Worm (Caenorhabditis elegans) whole organism, midembryonic: ENCODE results near the gene sfxn-1.3.
"Not testable (repeated sequence)": the region's sequence is repeated elsewhere in the genome, so short reads cannot be mapped to it uniquely, and the experiment has no call there.

ENCODE experiments used
- T22C8.4 ChIP-seq: fragments of 200-800 bp; sonication (Bioruptor generic); IDR thresholded peaks from 2 replicates; pipeline ENCODE4 v1.3.6; 2022; ENCODE audit warnings: missing genetic modification characterization, missing compliant biosample characterization
- cog-1 ChIP-seq: sonication (generic microtip); optimal IDR thresholded peaks from 2 replicates; lab custom pipeline; 2016; ENCODE audit warnings: missing genetic modification characterization, missing compliant biosample characterization
- flt-1 ChIP-seq: fragments of 200-800 bp; sonication (Bioruptor generic); IDR thresholded peaks from 2 replicates; pipeline ENCODE4 v1.3.6; 2022; ENCODE audit warnings: missing genetic modification characterization, missing compliant biosample characterization
- klf-2 ChIP-seq: fragments of 200-800 bp; sonication (Bioruptor generic); conservative IDR thresholded peaks from 2 replicates; pipeline ENCODE4 v1.3.6; 2022; ENCODE audit warnings: missing genetic modification reagents, missing genetic modification characterization, missing compliant biosample characterization
- med-1 ChIP-seq: sonication (generic microtip); optimal IDR thresholded peaks from 2 replicates; lab custom pipeline; 2017; ENCODE audit warnings: missing genetic modification characterization, mild to moderate bottlenecking, missing compliant biosample characterization, antibody characterized with exemption, missing genetic modification reagents; ENCODE audit not compliant: insufficient read depth
- ref-1 ChIP-seq: fragments of 200-800 bp; sonication (Bioruptor generic); conservative IDR thresholded peaks from 2 replicates; pipeline ENCODE4 v1.3.6; 2022; ENCODE audit warnings: missing genetic modification reagents, missing genetic modification characterization, missing compliant biosample characterization
- tab-1 ChIP-seq: fragments of 200-800 bp; sonication (Bioruptor generic); IDR thresholded peaks from 2 replicates; pipeline ENCODE4 v1.3.6; 2022; ENCODE audit warnings: missing genetic modification characterization, missing compliant biosample characterization
- ztf-23 ChIP-seq: fragments of 200-800 bp; sonication (Bioruptor generic); IDR thresholded peaks from 2 replicates; pipeline ENCODE4 v1.3.6; 2022; ENCODE audit warnings: missing genetic modification reagents, missing genetic modification characterization, missing compliant biosample characterization
- ztf-29 ChIP-seq: fragments of 200-800 bp; sonication (Bioruptor generic); IDR thresholded peaks from 2 replicates; pipeline ENCODE4 v1.3.6; 2022; ENCODE audit warnings: missing genetic modification reagents, missing genetic modification characterization, missing compliant biosample characterization

Gene sfxn-1.3

DNA sequence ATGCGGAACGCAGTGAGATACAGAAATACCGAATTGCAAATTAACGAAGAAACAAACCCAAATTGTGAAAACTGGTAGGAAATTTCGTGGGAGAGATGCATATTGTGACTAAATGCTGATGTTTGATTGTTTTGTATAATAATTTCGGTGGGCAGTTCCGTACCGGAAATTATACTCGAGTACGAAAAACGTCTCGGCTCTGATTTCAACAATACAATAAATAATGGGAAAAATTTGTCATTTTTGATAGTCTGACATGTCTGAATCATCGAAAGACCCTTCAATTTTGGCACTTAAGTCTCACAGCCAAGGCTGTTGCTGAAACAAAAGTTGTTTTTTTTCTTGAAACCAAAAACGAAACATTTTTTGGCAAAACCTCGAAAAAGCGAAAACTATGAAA, 25.4 kb downstream of the sfxn-1.3 start, which contains the start of gene str-43:
TSS of gene str-43 (minus strand) at position 101 of the 400 bp plus-strand sequence.
- TF ChIP-seq med-1 (GFP tag; lab: Kevin White, UChicago) (no peak), flt-1 (no peak), ref-1 (GFP tag; lab: Robert Waterston, UW) (no peak), ztf-29 (GFP tag; lab: Robert Waterston, UW) (no peak)

ce11 chrV:15752941-15753340, 26.3 kb downstream of the sfxn-1.3 start, which contains the start of gene str-5:
TSS of gene str-5 (plus strand) at chrV:15753241.
- TF ChIP-seq T22C8.4; klf-2 (GFP tag; lab: Robert Waterston, UW); ref-1 (GFP tag; lab: Robert Waterston, UW): not testable (repeated sequence)

- TF ChIP-seq ztf-29, tab-1, ztf-23 (GFP tag; lab: Robert Waterston, UW): not testable (repeated sequence)
These were observed 28.1 kb downstream of the sfxn-1.3 start, which contains the start of gene str-8 for ce11 chrV:15754731-15755130. TSS of gene str-8 (plus strand) at chrV:15755031.

- TF ChIP-seq cog-1 (tag; lab: Kevin White, UChicago): no peak
- no peak for TF ChIP-seq ztf-23 (GFP tag; lab: Robert Waterston, UW)
- no peak for TF ChIP-seq flt-1
- TF ChIP-seq ref-1 (GFP tag; lab: Robert Waterston, UW): no peak
- TF ChIP-seq ztf-29 (GFP tag; lab: Robert Waterston, UW): no peak
- no peak for TF ChIP-seq T22C8.4
- no peak for TF ChIP-seq med-1 (GFP tag; lab: Kevin White, UChicago)
These were observed 31.0 kb downstream of the sfxn-1.3 start for ce11 chrV:15757645-15758044.

DNA sequence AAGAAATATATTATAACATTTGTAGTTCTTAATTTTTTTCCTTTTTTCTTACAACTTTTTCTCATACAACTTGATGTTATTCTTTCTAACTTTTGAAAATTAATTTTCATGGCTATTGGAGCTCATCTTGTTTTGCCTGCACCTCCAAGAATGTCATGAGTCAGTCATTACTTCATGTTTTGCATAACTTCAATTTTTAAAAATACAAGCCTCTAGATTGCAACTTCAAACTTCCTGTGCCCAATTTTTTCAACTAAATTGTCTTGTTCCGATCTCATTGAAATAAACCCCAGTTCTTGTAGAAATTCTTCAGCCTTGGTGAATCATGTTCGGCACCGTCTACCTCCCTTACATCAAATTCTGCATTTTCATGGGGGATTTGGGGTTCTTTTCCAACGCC, 31.8 kb downstream of the sfxn-1.3 start, which contains the start of gene str-9:
TSS of gene str-9 (plus strand) at position 301 of the 400 bp plus-strand sequence.
- TF ChIP-seq ztf-23 (GFP tag; lab: Robert Waterston, UW) (no peak), med-1 (GFP tag; lab: Kevin White, UChicago) (no peak), klf-2 (GFP tag; lab: Robert Waterston, UW) (no peak), cog-1 (tag; lab: Kevin White, UChicago) (no peak), tab-1 (GFP tag; lab: Robert Waterston, UW) (no peak), ref-1 (GFP tag; lab: Robert Waterston, UW) (no peak), flt-1 (no peak), ztf-29 (GFP tag; lab: Robert Waterston, UW) (no peak)

DNA sequence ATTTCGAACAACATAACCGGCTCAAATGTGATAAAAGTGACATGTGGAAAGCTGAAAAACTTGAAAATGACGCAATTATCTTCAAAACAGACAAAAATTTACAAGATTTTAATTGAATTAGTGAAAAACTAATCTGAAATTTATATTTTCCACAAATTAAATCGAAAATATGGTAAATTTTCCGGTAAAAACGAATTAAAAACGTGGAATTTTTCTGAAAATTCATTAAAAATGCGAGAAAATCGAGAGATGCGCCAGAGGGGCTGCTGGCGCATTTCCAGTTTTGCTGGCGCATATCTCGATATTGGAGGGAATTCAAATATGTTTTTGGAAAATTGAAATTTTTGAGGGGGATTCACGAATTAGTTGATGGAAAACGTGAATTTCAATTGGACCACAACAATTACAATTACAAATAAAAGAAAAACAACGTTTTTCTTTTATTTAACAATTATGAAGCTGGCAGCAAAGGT, 39.5 kb downstream of the sfxn-1.3 start, which contains the start of the genes haf-3 and F57A10.2:
TSS of gene haf-3 (minus strand) at position 51 of the 473 bp plus-strand sequence.
TSS of gene F57A10.2 (plus strand) at position 454 of the 473 bp plus-strand sequence.
- TF ChIP-seq ref-1 (GFP tag; lab: Robert Waterston, UW) (no peak), ztf-29 (GFP tag; lab: Robert Waterston, UW) (no peak), med-1 (GFP tag; lab: Kevin White, UChicago) (no peak), ztf-23 (GFP tag; lab: Robert Waterston, UW) (0 out of 2 replicates have a peak, but pooled peaks have one; percentile 53), T22C8.4 (no peak), flt-1 (peak; percentile 67; the same call in 1 of the 2 replicates), tab-1 (GFP tag; lab: Robert Waterston, UW) (no peak), klf-2 (GFP tag; lab: Robert Waterston, UW) (0 out of 2 replicates have a peak, but pooled peaks have one; percentile 54), cog-1 (tag; lab: Kevin White, UChicago) (peak; percentile 38)

DNA sequence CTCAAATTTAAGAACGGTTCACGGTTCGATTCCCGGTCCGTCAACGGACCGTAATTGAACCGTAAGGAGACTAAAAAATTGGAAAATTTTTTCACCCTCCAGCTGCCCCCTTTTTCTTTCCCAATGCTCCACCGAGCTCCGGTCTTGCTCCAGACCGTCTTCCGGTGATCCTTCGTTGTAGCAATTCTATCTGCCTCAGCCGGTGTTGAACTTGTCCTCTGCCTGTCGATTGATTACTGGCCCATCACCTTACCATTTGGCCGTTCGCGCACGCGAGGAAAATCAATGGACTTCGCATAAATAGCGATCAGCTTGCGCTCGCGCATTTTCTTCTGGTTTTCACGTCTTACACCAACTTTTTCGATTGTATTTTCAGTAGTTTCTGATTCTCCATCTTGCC, 40.7 kb downstream of the sfxn-1.3 start:
- TF ChIP-seq ref-1 (GFP tag; lab: Robert Waterston, UW) (0 out of 2 replicates have a peak, but pooled peaks have one; percentile 11), flt-1 (peak; percentile 39; the same call in 1 of the 2 replicates), ztf-23 (GFP tag; lab: Robert Waterston, UW) (0 out of 2 replicates have a peak, but pooled peaks have one; percentile 57), T22C8.4 (peak; percentile 22; the same call in 1 of the 2 replicates), tab-1 (GFP tag; lab: Robert Waterston, UW) (peak; percentile 75)

DNA sequence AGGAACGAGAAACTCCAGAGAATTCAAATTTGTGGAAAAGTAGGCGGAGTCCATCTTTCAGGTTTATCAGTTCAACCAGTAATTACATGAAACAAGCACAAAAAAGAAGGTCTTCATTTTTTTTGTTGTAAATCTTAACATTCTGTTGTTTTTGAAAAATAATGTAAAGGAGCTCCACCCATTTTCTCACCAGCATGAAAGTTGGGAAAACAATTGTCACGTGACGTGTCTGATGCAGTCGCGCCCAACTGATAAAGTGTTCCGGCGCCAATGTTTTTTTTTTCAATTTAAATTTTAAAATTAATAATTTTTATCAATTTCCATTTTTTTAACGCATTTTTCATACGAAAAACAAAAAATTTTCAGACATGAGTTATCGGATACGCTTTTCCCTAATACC, 42.4 kb downstream of the sfxn-1.3 start, which contains the start of gene F57A10.4:
TSS of gene F57A10.4 (plus strand) at position 367 of the 400 bp plus-strand sequence.
- TF ChIP-seq tab-1 (GFP tag; lab: Robert Waterston, UW): no peak
- no peak for TF ChIP-seq ref-1 (GFP tag; lab: Robert Waterston, UW)
- TF ChIP-seq cog-1 (tag; lab: Kevin White, UChicago): no peak
- no peak for TF ChIP-seq T22C8.4
- TF ChIP-seq ztf-29 (GFP tag; lab: Robert Waterston, UW): no peak

ce11 chrV:15773141-15773540, 46.5 kb downstream of the sfxn-1.3 start, which contains the start of gene nhr-60:
TSS of gene nhr-60 (minus strand) at chrV:15773241.
- TF ChIP-seq cog-1 (tag; lab: Kevin White, UChicago) (no peak), T22C8.4 (no peak), tab-1 (GFP tag; lab: Robert Waterston, UW) (no peak), ztf-23 (GFP tag; lab: Robert Waterston, UW) (no peak), klf-2 (GFP tag; lab: Robert Waterston, UW) (no peak), ref-1 (GFP tag; lab: Robert Waterston, UW) (no peak), flt-1 (no peak)

- TF ChIP-seq med-1 (GFP tag; lab: Kevin White, UChicago) (no peak), T22C8.4 (no peak), ref-1 (GFP tag; lab: Robert Waterston, UW) (no peak), cog-1 (tag; lab: Kevin White, UChicago) (no peak), ztf-23 (GFP tag; lab: Robert Waterston, UW) (no peak), flt-1 (no peak), klf-2 (GFP tag; lab: Robert Waterston, UW) (no peak), tab-1 (GFP tag; lab: Robert Waterston, UW) (no peak), ztf-29 (GFP tag; lab: Robert Waterston, UW) (no peak)
These were observed 47.3 kb downstream of the sfxn-1.3 start for ce11 chrV:15773941-15774340.
